Fruit fly (Drosophila melanogaster) whole organism, embryonic: Measurements from ENCODE around the gene MAGE.

ENCODE experiments used
- Aef1 ChIP-seq: fragments of 200-800 bp; sonication (Bioruptor generic); IDR thresholded peaks from 3 replicates; pipeline ENCODE4 v1.3.6; 2022; ENCODE audit warnings: missing biosample characterization, missing genetic modification characterization
- Atf6 ChIP-seq: fragments of 200-800 bp; sonication (Bioruptor generic); IDR thresholded peaks from 2 replicates; pipeline ENCODE4 v1.3.6; 2022; ENCODE audit warnings: missing biosample characterization, missing genetic modification characterization
- Blimp-1 ChIP-seq: fragments of 200-800 bp; sonication (Bioruptor generic); optimal IDR thresholded peaks from 3 replicates; lab custom pipeline; 2018; ENCODE audit warnings: missing biosample characterization, missing genetic modification characterization, mild to moderate bottlenecking, moderate library complexity, missing genetic modification reagents
- CG10274 ChIP-seq: fragments of 200-800 bp; sonication (Bioruptor generic); optimal IDR thresholded peaks from 3 replicates; lab custom pipeline; 2017; ENCODE audit warnings: missing biosample characterization, mild to moderate bottlenecking, missing genetic modification characterization
- CG10543 ChIP-seq: fragments of 200-800 bp; sonication (Bioruptor generic); optimal IDR thresholded peaks from 3 replicates; lab custom pipeline; 2017; ENCODE audit warnings: missing biosample characterization, mild to moderate bottlenecking, missing genetic modification characterization, moderate library complexity
- CG12942 ChIP-seq: fragments of 200-800 bp; sonication (Bioruptor generic); optimal IDR thresholded peaks from 3 replicates; lab custom pipeline; 2016; ENCODE audit warnings: missing biosample characterization, missing genetic modification characterization
- CG13123 ChIP-seq: fragments of 200-800 bp; sonication (Bioruptor generic); optimal IDR thresholded peaks from 2 replicates; lab custom pipeline; 2016; ENCODE audit warnings: missing biosample characterization, missing genetic modification characterization
- CG13894 ChIP-seq: fragments of 200-800 bp; sonication (Bioruptor generic); optimal IDR thresholded peaks from 3 replicates; lab custom pipeline; 2018; ENCODE audit warnings: missing biosample characterization, mild to moderate bottlenecking, missing genetic modification characterization, moderate library complexity
- CG2678 ChIP-seq: fragments of 200-800 bp; sonication (Bioruptor generic); optimal IDR thresholded peaks from 3 replicates; lab custom pipeline; 2019; ENCODE audit warnings: missing biosample characterization, mild to moderate bottlenecking, missing genetic modification characterization, moderate library complexity
- CG2875 ChIP-seq: fragments of 200-800 bp; sonication (Bioruptor generic); optimal IDR thresholded peaks from 2 replicates; lab custom pipeline; 2017; ENCODE audit warnings: missing biosample characterization, mild to moderate bottlenecking, missing genetic modification characterization, missing genetic modification reagents
- CG30020 ChIP-seq: fragments of 200-800 bp; optimal IDR thresholded peaks from 2 replicates; lab custom pipeline; 2019; ENCODE audit warnings: missing biosample characterization, mild to moderate bottlenecking, missing genetic modification characterization, moderate library complexity
- CG3065 ChIP-seq: fragments of 200-800 bp; sonication (Bioruptor generic); optimal IDR thresholded peaks from 2 replicates; lab custom pipeline; 2016; ENCODE audit warnings: missing biosample characterization, missing genetic modification characterization
- CG34422 ChIP-seq: fragments of 200-800 bp; sonication (Bioruptor generic); IDR thresholded peaks from 3 replicates; pipeline ENCODE4 v1.3.6; 2022; ENCODE audit warnings: missing biosample characterization, missing genetic modification characterization
- CG43689 ChIP-seq: fragments of 200-800 bp; sonication (Bioruptor generic); IDR thresholded peaks from 2 replicates; pipeline ENCODE4 v1.3.6; 2022; ENCODE audit warnings: missing biosample characterization, missing genetic modification characterization
- CG6689 ChIP-seq: fragments of 200-800 bp; sonication (Bioruptor generic); IDR thresholded peaks from 2 replicates; pipeline ENCODE4 v1.3.6; 2022; ENCODE audit warnings: missing biosample characterization, missing genetic modification characterization
- CG7271 ChIP-seq: fragments of 200-800 bp; sonication (Bioruptor generic); optimal IDR thresholded peaks from 2 replicates; lab custom pipeline; 2018; ENCODE audit warnings: missing biosample characterization, mild to moderate bottlenecking, missing genetic modification characterization, moderate library complexity
- CG8924 ChIP-seq: fragments of 200-800 bp; optimal IDR thresholded peaks from 3 replicates; lab custom pipeline; 2019; ENCODE audit warnings: missing biosample characterization, mild to moderate bottlenecking, missing genetic modification characterization, moderate library complexity
- CG9797 ChIP-seq: fragments of 200-800 bp; sonication (Bioruptor generic); optimal IDR thresholded peaks from 3 replicates; lab custom pipeline; 2018; ENCODE audit warnings: missing biosample characterization, mild to moderate bottlenecking, missing genetic modification characterization
- CoRest ChIP-seq: fragments of 200-800 bp; sonication (Bioruptor generic); optimal IDR thresholded peaks from 3 replicates; lab custom pipeline; 2018; ENCODE audit warnings: missing biosample characterization, mild to moderate bottlenecking, missing genetic modification characterization, moderate library complexity
- D19B ChIP-seq: fragments of 200-800 bp; sonication (Bioruptor generic); optimal IDR thresholded peaks from 2 replicates; lab custom pipeline; 2017; ENCODE audit warnings: missing biosample characterization, mild to moderate bottlenecking, missing genetic modification characterization
- Dek ChIP-seq: fragments of 200-800 bp; sonication (Bioruptor generic); optimal IDR thresholded peaks from 3 replicates; lab custom pipeline; 2019; ENCODE audit warnings: missing biosample characterization, mild to moderate bottlenecking, missing genetic modification characterization, moderate library complexity
- Doc2 ChIP-seq: fragments of 200-800 bp; sonication (Bioruptor generic); IDR thresholded peaks from 2 replicates; pipeline ENCODE4 v1.3.6; 2022; ENCODE audit warnings: missing biosample characterization, missing genetic modification characterization
- Elba2 ChIP-seq: fragments of 200-800 bp; sonication (Bioruptor generic); optimal IDR thresholded peaks from 3 replicates; lab custom pipeline; 2016; ENCODE audit warnings: missing biosample characterization, missing genetic modification characterization
- HmgZ ChIP-seq: fragments of 200-800 bp; sonication (Bioruptor generic); optimal IDR thresholded peaks from 2 replicates; lab custom pipeline; 2018; ENCODE audit warnings: missing biosample characterization, mild to moderate bottlenecking, missing genetic modification characterization
- Hsf ChIP-seq: fragments of 200-800 bp; sonication (Bioruptor generic); optimal IDR thresholded peaks from 3 replicates; lab custom pipeline; 2016; ENCODE audit warnings: missing biosample characterization, missing genetic modification characterization
- MTF-1 ChIP-seq: fragments of 200-800 bp; sonication (Bioruptor generic); optimal IDR thresholded peaks from 2 replicates; lab custom pipeline; 2018; ENCODE audit warnings: missing biosample characterization, mild to moderate bottlenecking, missing genetic modification characterization, borderline replicate concordance
- Meics ChIP-seq: fragments of 200-800 bp; sonication (Bioruptor generic); optimal IDR thresholded peaks from 2 replicates; lab custom pipeline; 2017; ENCODE audit warnings: missing biosample characterization, mild to moderate bottlenecking, missing genetic modification characterization
- Neu2 ChIP-seq: fragments of 200-800 bp; sonication (Bioruptor generic); optimal IDR thresholded peaks from 3 replicates; lab custom pipeline; 2016; ENCODE audit warnings: missing biosample characterization, missing genetic modification characterization, borderline replicate concordance
- Nf-YB ChIP-seq: fragments of 200-800 bp; sonication (Bioruptor generic); optimal IDR thresholded peaks from 3 replicates; lab custom pipeline; 2019; ENCODE audit warnings: missing biosample characterization, mild to moderate bottlenecking, missing genetic modification characterization, moderate library complexity
- Ravus ChIP-seq: fragments of 200-800 bp; sonication (Bioruptor generic); IDR thresholded peaks from 2 replicates; pipeline ENCODE4 v1.3.6; 2022; ENCODE audit warnings: missing biosample characterization, missing genetic modification characterization
- Six4 ChIP-seq: fragments of 200-800 bp; sonication (Bioruptor generic); optimal IDR thresholded peaks from 2 replicates; lab custom pipeline; 2016; ENCODE audit warnings: missing biosample characterization, missing genetic modification characterization
- aop ChIP-seq: fragments of 200-800 bp; sonication (Bioruptor generic); IDR thresholded peaks from 2 replicates; pipeline ENCODE4 v1.3.6; 2022; ENCODE audit warnings: missing biosample characterization, missing genetic modification characterization
- btn ChIP-seq: fragments of 200-800 bp; sonication (Bioruptor generic); optimal IDR thresholded peaks from 2 replicates; lab custom pipeline; 2016; ENCODE audit warnings: missing biosample characterization, missing genetic modification characterization
- caup ChIP-seq: fragments of 200-800 bp; sonication (Bioruptor generic); optimal IDR thresholded peaks from 3 replicates; lab custom pipeline; 2017; ENCODE audit warnings: missing biosample characterization, mild to moderate bottlenecking, missing genetic modification characterization, moderate library complexity; ENCODE audit not compliant: severe bottlenecking
- chif ChIP-seq, 2 experiments: fragments of 200-800 bp; sonication (Bioruptor generic); optimal IDR thresholded peaks; 3 replicates each; lab custom pipeline; 2016; ENCODE audit warnings: missing biosample characterization in 2 of 2, missing genetic modification characterization in 2 of 2
- exex ChIP-seq: fragments of 200-800 bp; sonication (Bioruptor generic); optimal IDR thresholded peaks from 4 replicates; lab custom pipeline; 2018; ENCODE audit warnings: missing biosample characterization, mild to moderate bottlenecking, missing genetic modification characterization, moderate library complexity
- fd3F ChIP-seq: fragments of 200-800 bp; sonication (Bioruptor generic); optimal IDR thresholded peaks from 2 replicates; lab custom pipeline; 2018; ENCODE audit warnings: missing biosample characterization, mild to moderate bottlenecking, missing genetic modification characterization, moderate library complexity
- ftz-f1 ChIP-seq: fragments of 200-800 bp; sonication (Bioruptor generic); optimal IDR thresholded peaks from 2 replicates; lab custom pipeline; 2016; ENCODE audit warnings: missing biosample characterization, missing genetic modification characterization
- gem ChIP-seq: fragments of 200-800 bp; sonication (Bioruptor generic); optimal IDR thresholded peaks from 2 replicates; lab custom pipeline; 2019; ENCODE audit warnings: missing biosample characterization, mild to moderate bottlenecking, missing genetic modification characterization, moderate library complexity
- gsb-n ChIP-seq: fragments of 200-800 bp; sonication (Bioruptor generic); optimal IDR thresholded peaks from 3 replicates; lab custom pipeline; 2018; ENCODE audit warnings: missing biosample characterization, mild to moderate bottlenecking, missing genetic modification characterization
- her ChIP-seq: fragments of 200-800 bp; sonication (Bioruptor generic); optimal IDR thresholded peaks from 2 replicates; lab custom pipeline; 2016; ENCODE audit warnings: missing biosample characterization, missing genetic modification characterization
- nerfin-1 ChIP-seq: fragments of 200-800 bp; sonication (Bioruptor generic); optimal IDR thresholded peaks from 3 replicates; lab custom pipeline; 2019; ENCODE audit warnings: missing biosample characterization, mild to moderate bottlenecking, missing genetic modification characterization, moderate library complexity
- oc ChIP-seq: fragments of 200-800 bp; sonication (Bioruptor generic); optimal IDR thresholded peaks from 2 replicates; lab custom pipeline; 2018; ENCODE audit warnings: missing biosample characterization, mild to moderate bottlenecking, missing genetic modification characterization, moderate library complexity
- peb ChIP-seq: fragments of 200-800 bp; sonication (Bioruptor generic); IDR thresholded peaks from 2 replicates; pipeline ENCODE4 v1.3.6; 2022; ENCODE audit warnings: missing biosample characterization, missing genetic modification characterization
- sens ChIP-seq: fragments of 200-800 bp; sonication (Bioruptor generic); peaks from one replicate; lab custom pipeline; 2016; ENCODE audit warnings: missing biosample characterization, missing genetic modification characterization
- shn ChIP-seq: fragments of 200-800 bp; sonication (Bioruptor generic); optimal IDR thresholded peaks from 3 replicates; lab custom pipeline; 2016; ENCODE audit warnings: missing biosample characterization, missing genetic modification characterization
- slbo ChIP-seq: fragments of 200-800 bp; sonication (Bioruptor generic); IDR thresholded peaks from 2 replicates; pipeline ENCODE4 v1.3.6; 2022; ENCODE audit warnings: missing biosample characterization, missing genetic modification characterization
- tgo ChIP-seq: fragments of 200-800 bp; sonication (Bioruptor generic); IDR thresholded peaks from 3 replicates; pipeline ENCODE4 v1.3.6; 2022; ENCODE audit warnings: missing biosample characterization, missing genetic modification characterization
- toy ChIP-seq: fragments of 200-800 bp; sonication (Bioruptor generic); IDR thresholded peaks from 2 replicates; pipeline ENCODE4 v1.3.6; 2022; ENCODE audit warnings: missing biosample characterization, missing genetic modification characterization
- wor ChIP-seq: fragments of 200-800 bp; sonication (Bioruptor generic); IDR thresholded peaks from 2 replicates; pipeline ENCODE4 v1.3.6; 2022; ENCODE audit warnings: missing biosample characterization, missing genetic modification characterization
- yki ChIP-seq: fragments of >200 bp; optimal IDR thresholded peaks from 3 replicates; lab custom pipeline; 2018

The MAGE gene

DNA sequence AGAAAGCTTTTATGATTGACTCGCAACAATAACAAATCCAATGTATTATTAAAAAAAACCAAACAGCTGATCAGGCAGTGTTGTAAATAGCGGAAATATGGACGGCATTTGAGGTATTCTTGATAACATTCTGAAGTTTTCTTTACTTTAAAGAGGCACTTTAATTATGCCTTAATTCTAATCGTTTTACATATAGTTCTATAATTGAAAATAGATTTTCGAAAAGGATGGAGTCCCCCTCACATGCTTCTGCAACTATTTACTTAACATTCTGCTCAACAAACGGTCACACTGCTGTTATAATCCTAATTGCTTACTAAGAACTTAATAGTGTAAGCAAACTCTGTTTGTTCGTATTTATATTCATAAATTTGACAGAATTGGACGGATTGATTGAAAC, 27.0 kb downstream of the MAGE start, which contains the start of gene CG10068 (continued):
- TF ChIP-seq MTF-1 (peak; percentile 70), gsb-n (peak; percentile 90), shn (GFP tag; lab: Kevin White, UChicago) (peak; percentile 81), Doc2 (GFP tag; lab: Robert Waterston, UW) (no peak), Blimp-1 (GFP tag; lab: Kevin White, UChicago) (peak; percentile 84), Neu2 (peak; percentile 68), Ravus (GFP tag; lab: Robert Waterston, UW) (peak; percentile 21), CG10274 (GFP tag; lab: Kevin White, UChicago) (peak; percentile 25), chif (GFP tag; optimal IDR thresholded peaks at IDR 0.05; lab: Kevin White, UChicago) (peak; percentile 83 to 87), caup (GFP tag; lab: Kevin White, UChicago) (peak; percentile 88), Nf-YB (GFP tag; lab: Kevin White, UChicago) (peak; percentile 76), Meics (GFP tag; lab: Kevin White, UChicago) (peak; percentile 82), aop (0 out of 2 replicates have a peak, but pooled peaks have one; percentile 79), her (GFP tag; lab: Kevin White, UChicago) (peak; percentile 75), CG8924 (tag; lab: Kevin White, UChicago) (peak; percentile 96), slbo (GFP tag; lab: Robert Waterston, UW) (peak; percentile 88), CoRest (tag; lab: Kevin White, UChicago) (peak; percentile 88), toy (0 out of 2 replicates have a peak, but pooled peaks have one; percentile 41), CG13894 (tag; lab: Kevin White, UChicago) (peak; percentile 90), CG43689 (GFP tag; lab: Robert Waterston, UW) (peak; percentile 60; the same call in 1 of the 2 replicates), wor (GFP tag; lab: Robert Waterston, UW) (peak; percentile 79), Hsf (GFP tag; lab: Kevin White, UChicago) (peak; percentile 90), oc (tag; lab: Kevin White, UChicago) (peak; percentile 91), sens (GFP tag; lab: Kevin White, UChicago) (peak; percentile 99), CG6689 (GFP tag; lab: Robert Waterston, UW) (peak; percentile 94), nerfin-1 (peak; percentile 80), yki (lab: Kevin White, UChicago) (no peak), CG3065 (peak; percentile 52), CG10543 (GFP tag; lab: Kevin White, UChicago) (peak; percentile 67), btn (GFP tag; lab: Kevin White, UChicago) (peak; percentile 85), HmgZ (peak; percentile 92), Elba2 (GFP tag; lab: Kevin White, UChicago) (peak; percentile 91), peb (GFP tag; lab: Robert Waterston, UW) (peak; percentile 76), CG12942 (peak; percentile 81), Aef1 (peak; percentile 87), exex (peak; percentile 85), CG34422 (GFP tag; lab: Robert Waterston, UW) (peak; percentile 94), gem (tag; lab: Kevin White, UChicago) (peak; percentile 94), CG2875 (peak; percentile 77), ftz-f1 (no peak), Six4 (GFP tag; lab: Kevin White, UChicago) (peak; percentile 87), Dek (tag; lab: Kevin White, UChicago) (peak; percentile 82), tgo (GFP tag; lab: Robert Waterston, UW) (peak; percentile 92), CG7271 (tag; lab: Kevin White, UChicago) (peak; percentile 92), CG9797 (peak; percentile 69), D19B (peak; percentile 58), Atf6 (GFP tag; lab: Robert Waterston, UW) (peak; percentile 89), CG2678 (tag; lab: Kevin White, UChicago) (peak; percentile 90), CG13123 (GFP tag; lab: Kevin White, UChicago) (peak; percentile 74), fd3F (GFP tag; lab: Kevin White, UChicago) (peak; percentile 76), CG30020 (tag; lab: Kevin White, UChicago) (peak; percentile 78)
